Fruit fly (Drosophila melanogaster) Kc167 (cell line): ENCODE results near the gene Eip78C.

Source experiments
- Sin3A ChIP-seq: fragments of >200 bp; optimal IDR thresholded peaks from 2 replicates; lab custom pipeline; 2018; ENCODE audit warnings: missing external identifiers
- h ChIP-seq: fragments of >200 bp; optimal IDR thresholded peaks from 3 replicates; lab custom pipeline; 2018; ENCODE audit warnings: missing external identifiers
- psq ChIP-seq: fragments of >200 bp; optimal IDR thresholded peaks from 2 replicates; lab custom pipeline; 2017; ENCODE audit warnings: missing external identifiers
- ttk ChIP-seq: sonication (Bioruptor generic); optimal IDR thresholded peaks from 2 replicates; lab custom pipeline; 2017; ENCODE audit warnings: missing external identifiers

DNA sequence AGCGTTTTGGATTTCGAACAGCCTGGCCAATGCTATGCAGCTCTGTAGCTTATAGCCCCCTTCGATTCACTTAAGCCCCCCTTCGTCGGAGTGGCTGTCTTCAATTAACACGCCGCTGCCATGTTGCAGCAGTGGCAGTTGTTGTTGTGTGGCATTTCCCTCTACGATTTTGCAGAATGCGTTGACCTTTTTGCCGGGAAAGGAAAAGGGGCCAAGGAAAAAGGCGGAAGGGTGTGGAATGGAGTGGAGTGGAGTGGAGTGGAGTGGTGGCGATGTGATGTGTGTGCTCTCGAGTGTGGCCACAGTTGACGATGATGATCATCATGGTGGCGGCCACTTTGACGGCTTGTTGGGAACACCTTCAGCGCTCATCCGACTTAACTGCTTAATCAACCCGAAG, 12.0 kb downstream of the Eip78C start:
- TF ChIP-seq Sin3A (lab: Kevin White, UChicago) = no peak
- no peak for TF ChIP-seq h (lab: Kevin White, UChicago)
- TF ChIP-seq ttk (lab: Kevin White, UChicago) = no peak
- TF ChIP-seq psq (lab: Kevin White, UChicago) = no peak
